Worm (Caenorhabditis elegans): ENCODE results near the gene flr-4.

- no peak for TF ChIP-seq ces-1 (GFP tag; optimal IDR thresholded peaks at IDR 0.05)
- TF ChIP-seq hlh-30 (tag; optimal IDR thresholded peaks at IDR 0.05; ENCODE audit: insufficient read depth), result peak; percentile 20
- TF ChIP-seq cey-2 (tag; optimal IDR thresholded peaks at IDR 0.05; ENCODE audit: borderline replicate concordance, insufficient read depth), result no peak
- no peak for TF ChIP-seq daf-19 (GFP tag; conservative IDR thresholded peaks at IDR 0.05)
- TF ChIP-seq zag-1 (tag; optimal IDR thresholded peaks at IDR 0.05), result no peak
- TF ChIP-seq daf-12 (tag; optimal IDR thresholded peaks at IDR 0.05), result no peak
- TF ChIP-seq dpl-1 (GFP tag; optimal IDR thresholded peaks at IDR 0.05), result no peak
- TF ChIP-seq jun-1 (tag; optimal IDR thresholded peaks at IDR 0.05), result no peak
- no peak for TF ChIP-seq hmg-1.1 (GFP tag; IDR thresholded peaks at IDR 0.05)
Measured at ce11 chrX:15089123-15089522, at the start of gene flr-4.

All from whole organism, L4 larva.